Fruit fly (Drosophila melanogaster): ENCODE results near the gene CG1636.

The CG1636 gene

DNA sequence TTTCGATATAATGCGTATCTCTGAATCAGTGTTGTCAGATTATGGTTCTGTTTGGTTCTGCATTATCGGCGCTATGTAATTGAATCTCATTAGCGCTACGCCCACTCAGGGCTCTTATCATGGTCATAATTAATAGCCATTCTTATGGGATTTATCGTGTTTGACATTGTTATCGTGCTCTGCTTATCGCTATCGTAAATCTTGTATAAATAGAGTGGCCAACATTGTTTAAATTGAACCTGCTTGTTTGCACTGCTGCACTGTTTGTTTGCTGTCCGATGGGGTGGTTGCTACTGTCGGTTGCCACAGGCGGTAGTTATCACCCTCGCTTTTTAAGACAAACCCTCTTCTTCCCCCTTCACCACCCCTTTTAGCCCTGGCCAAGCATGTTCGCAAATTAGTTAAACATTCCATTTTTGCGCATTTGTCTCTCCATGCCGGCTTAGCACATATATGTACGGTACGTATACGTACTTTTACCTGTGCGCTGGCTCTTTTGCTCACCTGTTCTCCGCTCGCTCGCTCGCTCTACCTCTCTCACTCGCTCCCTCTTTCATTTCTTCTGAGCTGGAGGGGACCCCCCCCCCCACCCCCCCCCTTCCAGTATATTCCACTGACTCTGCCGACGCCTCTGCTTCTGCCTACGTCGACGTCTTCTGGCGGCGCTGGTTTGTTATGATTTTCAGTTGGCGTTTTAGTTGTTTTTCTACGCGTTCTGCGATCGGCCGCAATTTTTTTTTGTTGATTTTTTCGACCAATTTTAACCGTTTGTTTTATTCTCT is 43.1 kb upstream of the CG1636 start (continued):
- TF ChIP-seq salm (tag; optimal IDR thresholded peaks at IDR 0.05) (peak; percentile 53), HLH54F (GFP tag; optimal IDR thresholded peaks at IDR 0.05) (no peak), sd (tag; optimal IDR thresholded peaks at IDR 0.05) (peak; percentile 17), rib (GFP tag; IDR thresholded peaks at IDR 0.05) (0 out of 2 replicates have a peak, but pooled peaks have one; percentile 13), CG4424 (GFP tag; optimal IDR thresholded peaks at IDR 0.05) (peak; percentile 22), H15 (GFP tag; IDR thresholded peaks at IDR 0.05) (no peak), lilli (GFP tag; optimal IDR thresholded peaks at IDR 0.05) (peak; percentile 27), Opbp (GFP tag; IDR thresholded peaks at IDR 0.05; ENCODE audit: partially characterized antibody) (no peak), cad (GFP tag; optimal IDR thresholded peaks at IDR 0.05) (no peak), CG16863 (GFP tag; optimal IDR thresholded peaks at IDR 0.05) (peak; percentile 55), CoRest (tag; optimal IDR thresholded peaks at IDR 0.05) (peak; percentile 28), Med (GFP tag) (peak; percentile 91), D (optimal IDR thresholded peaks at IDR 0.05) (no peak), D (GFP tag; optimal IDR thresholded peaks at IDR 0.05) (peak; percentile 75), gcm (GFP tag; optimal IDR thresholded peaks at IDR 0.05) (peak; percentile 39), p53 (GFP tag; optimal IDR thresholded peaks at IDR 0.05) (peak; percentile 13), grn (GFP tag; optimal IDR thresholded peaks at IDR 0.05) (peak; percentile 93), maf-S (GFP tag; optimal IDR thresholded peaks at IDR 0.05) (peak; percentile 4), CG4328 (GFP tag; optimal IDR thresholded peaks at IDR 0.05) (peak; percentile 55), lbe (GFP tag; optimal IDR thresholded peaks at IDR 0.05) (peak; percentile 10), tx (GFP tag; optimal IDR thresholded peaks at IDR 0.05) (peak; percentile 16), CG11247 (GFP tag; IDR thresholded peaks at IDR 0.05) (no peak), CG12299 (tag; optimal IDR thresholded peaks at IDR 0.05) (peak; percentile 43), CG13123 (GFP tag; optimal IDR thresholded peaks at IDR 0.05) (peak; percentile 46), CG1529 (GFP tag; optimal IDR thresholded peaks at IDR 0.05) (peak; percentile 45), CG17568 (GFP tag; optimal IDR thresholded peaks at IDR 0.05) (peak; percentile 69), kni (GFP tag; optimal IDR thresholded peaks at IDR 0.05) (peak; percentile 23), Dfd (GFP tag; optimal IDR thresholded peaks at IDR 0.05) (no peak), CG15514 (GFP tag; optimal IDR thresholded peaks at IDR 0.05) (peak; percentile 39), HHEX (GFP tag; optimal IDR thresholded peaks at IDR 0.05) (peak; percentile 68), CG18764 (GFP tag; optimal IDR thresholded peaks at IDR 0.05) (peak; percentile 13), croc (GFP tag; conservative IDR thresholded peaks at IDR 0.05) (no peak), zfh1 (GFP tag; IDR thresholded peaks at IDR 0.05) (0 out of 3 replicates have a peak, but pooled peaks have one; percentile 32), zen (tag; optimal IDR thresholded peaks at IDR 0.05) (peak; percentile 4), nerfin-2 (GFP tag; IDR thresholded peaks at IDR 0.05; ENCODE audit: partially characterized antibody) (no peak), CG1647 (GFP tag; optimal IDR thresholded peaks at IDR 0.05) (peak; percentile 15), kah (GFP tag; optimal IDR thresholded peaks at IDR 0.05) (peak; percentile 29), CG8924 (tag; optimal IDR thresholded peaks at IDR 0.05) (peak; percentile 21), CG1233 (GFP tag; optimal IDR thresholded peaks at IDR 0.05) (peak; percentile 72), Fer1 (GFP tag; optimal IDR thresholded peaks at IDR 0.05) (peak; percentile 75), CG34376 (GFP tag; optimal IDR thresholded peaks at IDR 0.05) (peak; percentile 59), dpn (GFP tag; optimal IDR thresholded peaks at IDR 0.05) (peak; percentile 12 to 19), vnd (GFP tag; IDR thresholded peaks at IDR 0.05; ENCODE audit: partially characterized antibody) (no peak), trem (tag; optimal IDR thresholded peaks at IDR 0.05) (peak; percentile 4), ara (GFP tag; IDR thresholded peaks at IDR 0.05) (0 out of 2 replicates have a peak, but pooled peaks have one; percentile 42), HLHmδ (GFP tag; optimal IDR thresholded peaks at IDR 0.05) (peak; percentile 79), lab (GFP tag; optimal IDR thresholded peaks at IDR 0.05) (peak; percentile 87), CG15479 (GFP tag; optimal IDR thresholded peaks at IDR 0.05) (peak; percentile 24), CG7786 (GFP tag; optimal IDR thresholded peaks at IDR 0.05) (peak; percentile 34)
